Fruit fly (Drosophila melanogaster): Measurements from ENCODE around the gene CCT2.

The CCT2 gene

DNA sequence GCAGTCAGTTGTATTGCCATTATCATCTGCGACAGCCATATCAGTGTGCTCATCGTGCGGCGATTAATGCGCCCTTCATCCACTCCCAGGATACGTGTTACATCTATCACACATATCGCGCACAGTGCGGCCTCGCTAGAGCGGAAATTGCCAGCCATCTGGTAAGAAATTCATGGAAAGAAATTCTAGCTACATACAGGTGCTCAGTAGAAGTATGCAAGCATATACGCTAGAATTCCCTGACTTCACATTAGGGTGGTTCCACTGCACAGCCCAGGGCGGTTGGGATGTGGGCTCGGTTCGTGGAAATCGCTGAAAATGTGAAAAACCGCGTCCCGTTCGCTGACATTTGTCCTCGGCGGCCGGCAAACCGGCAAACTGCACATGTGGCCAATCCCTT is 51.9 kb downstream of the CCT2 start (continued):
- TF ChIP-seq nmo (GFP tag; optimal IDR thresholded peaks at IDR 0.05) (peak; percentile 74), Ada2b (GFP tag; IDR thresholded peaks at IDR 0.05) (peak; percentile 86), CG4404 (GFP tag; IDR thresholded peaks at IDR 0.05) (peak; percentile 85), Jarid2 (GFP tag; optimal IDR thresholded peaks at IDR 0.05) (no peak), CG16815 (GFP tag; optimal IDR thresholded peaks at IDR 0.05) (peak; percentile 75), CG11504 (tag; optimal IDR thresholded peaks at IDR 0.05) (no peak), Bteb2 (GFP tag; optimal IDR thresholded peaks at IDR 0.05) (no peak), CHES-1-like (GFP tag; optimal IDR thresholded peaks at IDR 0.05) (peak; percentile 59), CG7963 (GFP tag; IDR thresholded peaks at IDR 0.05; ENCODE audit: partially characterized antibody) (no peak), CG9727 (GFP tag; optimal IDR thresholded peaks at IDR 0.05) (peak; percentile 74), danr (GFP tag; IDR thresholded peaks at IDR 0.05) (peak; percentile 66), Atf3 (GFP tag; optimal IDR thresholded peaks at IDR 0.05) (peak; percentile 45), CG3281 (GFP tag; optimal IDR thresholded peaks at IDR 0.05) (peak; percentile 62), CG17359 (tag; optimal IDR thresholded peaks at IDR 0.05) (peak; percentile 68), repo (GFP tag; optimal IDR thresholded peaks at IDR 0.05) (peak; percentile 78), CG2199 (GFP tag; IDR thresholded peaks at IDR 0.05) (peak; percentile 87; the same call in 2 of the 3 replicates), Adf1 (GFP tag; IDR thresholded peaks at IDR 0.05) (0 out of 2 replicates have a peak, but pooled peaks have one; percentile 12), CG10147 (GFP tag; optimal IDR thresholded peaks at IDR 0.05) (no peak), btn (GFP tag; optimal IDR thresholded peaks at IDR 0.05) (peak; percentile 45), Deaf1 (tag; optimal IDR thresholded peaks at IDR 0.05) (peak; percentile 10), Opbp (GFP tag; IDR thresholded peaks at IDR 0.05; ENCODE audit: partially characterized antibody) (no peak), CG18011 (GFP tag; optimal IDR thresholded peaks at IDR 0.05) (no peak), sr (GFP tag; IDR thresholded peaks at IDR 0.05) (peak; percentile 48; the same call in 1 of the 3 replicates), vfl (GFP tag; optimal IDR thresholded peaks at IDR 0.05) (peak; percentile 46), CG15073 (GFP tag; optimal IDR thresholded peaks at IDR 0.05) (no peak), pum (GFP tag; optimal IDR thresholded peaks at IDR 0.05) (peak; percentile 77), Hr78 (GFP tag; optimal IDR thresholded peaks at IDR 0.05) (no peak), grau (tag; optimal IDR thresholded peaks at IDR 0.05) (peak; percentile 98), dimm (GFP tag; IDR thresholded peaks at IDR 0.05) (peak; percentile 56; the same call in 1 of the 2 replicates), Mrtf (GFP tag; IDR thresholded peaks at IDR 0.05) (peak; percentile 85), ERR (GFP tag; optimal IDR thresholded peaks at IDR 0.05) (peak; percentile 17), CG5180 (GFP tag; optimal IDR thresholded peaks at IDR 0.05) (peak; percentile 71), CG3995 (GFP tag; optimal IDR thresholded peaks at IDR 0.05) (no peak), slou (GFP tag; optimal IDR thresholded peaks at IDR 0.05) (no peak), CG6272 (GFP tag; IDR thresholded peaks at IDR 0.05) (peak; percentile 83), Xbp1 (GFP tag; optimal IDR thresholded peaks at IDR 0.05) (peak; percentile 79), chinmo (GFP tag; IDR thresholded peaks at IDR 0.05; ENCODE audit: partially characterized antibody) (no peak), CG8281 (tag; optimal IDR thresholded peaks at IDR 0.05) (peak; percentile 26), Eip74EF (GFP tag; optimal IDR thresholded peaks at IDR 0.05) (no peak), Drgx (GFP tag; IDR thresholded peaks at IDR 0.05) (peak; percentile 87), CG31388 (GFP tag; optimal IDR thresholded peaks at IDR 0.05) (no peak), Rx (GFP tag; IDR thresholded peaks at IDR 0.05) (peak; percentile 70), CG9215 (GFP tag; IDR thresholded peaks at IDR 0.05) (peak; percentile 75), dmrt99B (tag; optimal IDR thresholded peaks at IDR 0.05) (no peak), CG2875 (GFP tag; optimal IDR thresholded peaks at IDR 0.05) (no peak), disco-r (GFP tag; optimal IDR thresholded peaks at IDR 0.05) (no peak), phol (tag; optimal IDR thresholded peaks at IDR 0.05) (peak; percentile 72), stc (GFP tag; IDR thresholded peaks at IDR 0.05) (peak; percentile 77), CG18599 (GFP tag; optimal IDR thresholded peaks at IDR 0.05) (peak; percentile 78), jigr1 (GFP tag; IDR thresholded peaks at IDR 0.05) (peak; percentile 75; the same call in 2 of the 3 replicates)
